Fruit fly (Drosophila melanogaster) whole organism, embryonic: ENCODE measurements around the gene AGO2.

ENCODE experiments used
- Atf6 ChIP-seq: fragments of 200-800 bp; sonication (Bioruptor generic); IDR thresholded peaks from 2 replicates; pipeline ENCODE4 v1.3.6; 2022; ENCODE audit warnings: missing biosample characterization, missing genetic modification characterization
- Awh ChIP-seq: fragments of 200-800 bp; sonication (Bioruptor generic); IDR thresholded peaks from 2 replicates; pipeline ENCODE4, ENCODE4 v1.3.6; 2022; ENCODE audit warnings: missing biosample characterization, missing genetic modification characterization
- Bdp1 ChIP-seq: fragments of 200-800 bp; sonication (Bioruptor generic); optimal IDR thresholded peaks from 3 replicates; lab custom pipeline; 2016; ENCODE audit warnings: missing biosample characterization, missing genetic modification characterization
- CG10565 ChIP-seq: fragments of 200-800 bp; sonication (Bioruptor generic); optimal IDR thresholded peaks from 3 replicates; lab custom pipeline; 2016; ENCODE audit warnings: missing biosample characterization, mild to moderate bottlenecking, missing genetic modification characterization
- CG10654 ChIP-seq: fragments of 200-800 bp; sonication (Bioruptor generic); optimal IDR thresholded peaks from 2 replicates; lab custom pipeline; 2016; ENCODE audit warnings: missing biosample characterization, missing genetic modification characterization
- CG11695 ChIP-seq: fragments of 200-800 bp; sonication (Bioruptor generic); IDR thresholded peaks from 3 replicates; pipeline ENCODE4 v1.3.6; 2022; ENCODE audit warnings: missing biosample characterization, missing genetic modification characterization
- CG12104 ChIP-seq: fragments of 200-800 bp; sonication (Bioruptor generic); optimal IDR thresholded peaks from 3 replicates; lab custom pipeline; 2016; ENCODE audit warnings: missing biosample characterization, missing genetic modification characterization
- CG12659 ChIP-seq: fragments of 200-800 bp; sonication (Bioruptor generic); optimal IDR thresholded peaks from 3 replicates; lab custom pipeline; 2017; ENCODE audit warnings: mild to moderate bottlenecking, missing biosample characterization, missing genetic modification reagents, missing genetic modification characterization
- CG14014 ChIP-seq: fragments of 200-800 bp; sonication (Bioruptor generic); IDR thresholded peaks from 2 replicates; pipeline ENCODE4 v1.3.6; 2022; ENCODE audit warnings: missing biosample characterization, missing genetic modification characterization
- CG14860 ChIP-seq: fragments of 200-800 bp; sonication (Bioruptor generic); IDR thresholded peaks from 3 replicates; pipeline ENCODE4 v1.3.6; 2022; ENCODE audit warnings: missing biosample characterization, missing genetic modification characterization; ENCODE audit not compliant: partially characterized antibody
- CG14965 ChIP-seq: fragments of 200-800 bp; sonication (Bioruptor generic); optimal IDR thresholded peaks from 2 replicates; lab custom pipeline; 2016; ENCODE audit warnings: missing biosample characterization, missing genetic modification characterization, borderline replicate concordance
- CG15479 ChIP-seq: fragments of 200-800 bp; sonication (Bioruptor generic); optimal IDR thresholded peaks from 3 replicates; lab custom pipeline; 2019; ENCODE audit warnings: missing biosample characterization, mild to moderate bottlenecking, missing genetic modification characterization, moderate library complexity
- CG15514 ChIP-seq: fragments of 200-800 bp; sonication (Bioruptor generic); optimal IDR thresholded peaks from 3 replicates; lab custom pipeline; 2017; ENCODE audit warnings: missing biosample characterization, missing genetic modification characterization, mild to moderate bottlenecking, moderate library complexity, missing genetic modification reagents
- CG17568 ChIP-seq: fragments of 200-800 bp; sonication (Bioruptor generic); optimal IDR thresholded peaks from 2 replicates; lab custom pipeline; 2018; ENCODE audit warnings: missing biosample characterization, mild to moderate bottlenecking, missing genetic modification characterization, moderate library complexity
- CG2129 ChIP-seq: fragments of 200-800 bp; sonication (Bioruptor generic); IDR thresholded peaks from 2 replicates; pipeline ENCODE4 v1.3.6; 2022; ENCODE audit warnings: missing biosample characterization, missing genetic modification characterization; ENCODE audit not compliant: partially characterized antibody
- CG2875 ChIP-seq: fragments of 200-800 bp; sonication (Bioruptor generic); optimal IDR thresholded peaks from 2 replicates; lab custom pipeline; 2017; ENCODE audit warnings: missing biosample characterization, mild to moderate bottlenecking, missing genetic modification characterization, missing genetic modification reagents
- CG4282 ChIP-seq: fragments of 200-800 bp; sonication (Bioruptor generic); optimal IDR thresholded peaks from 2 replicates; lab custom pipeline; 2016; ENCODE audit warnings: missing biosample characterization, missing genetic modification characterization
- CG4360 ChIP-seq: fragments of 200-800 bp; sonication (Bioruptor generic); IDR thresholded peaks from 2 replicates; pipeline ENCODE4 v1.3.6; 2022; ENCODE audit warnings: missing biosample characterization, missing genetic modification characterization
- CG5245 ChIP-seq: fragments of 200-800 bp; sonication (Bioruptor generic); optimal IDR thresholded peaks from 3 replicates; lab custom pipeline; 2016; ENCODE audit warnings: missing biosample characterization, missing genetic modification characterization
- CG6654 ChIP-seq: fragments of 200-800 bp; sonication (Bioruptor generic); optimal IDR thresholded peaks from 2 replicates; lab custom pipeline; 2017; ENCODE audit warnings: missing biosample characterization, mild to moderate bottlenecking, missing genetic modification characterization
- CG7357 ChIP-seq: fragments of 200-800 bp; sonication (Bioruptor generic); IDR thresholded peaks from 3 replicates; pipeline ENCODE4 v1.3.6; 2022; ENCODE audit warnings: missing biosample characterization, missing genetic modification characterization
- CG8290 ChIP-seq, 3 experiments: fragments of 200-800 bp; sonication (Bioruptor generic); optimal IDR thresholded peaks; 2 replicates each; lab custom pipeline; 2016 to 2019; ENCODE audit warnings: missing biosample characterization in 3 of 3, missing genetic modification characterization in 3 of 3, mild to moderate bottlenecking in 2 of 3, moderate library complexity in 1 of 3
- CG8924 ChIP-seq: fragments of 200-800 bp; optimal IDR thresholded peaks from 3 replicates; lab custom pipeline; 2019; ENCODE audit warnings: missing biosample characterization, mild to moderate bottlenecking, missing genetic modification characterization, moderate library complexity
- D19B ChIP-seq: fragments of 200-800 bp; sonication (Bioruptor generic); optimal IDR thresholded peaks from 2 replicates; lab custom pipeline; 2017; ENCODE audit warnings: missing biosample characterization, mild to moderate bottlenecking, missing genetic modification characterization
- Dp ChIP-seq: fragments of 200-800 bp; sonication (Bioruptor generic); optimal IDR thresholded peaks from 2 replicates; lab custom pipeline; 2018; ENCODE audit warnings: missing biosample characterization, mild to moderate bottlenecking, missing genetic modification characterization, moderate library complexity
- E2f2 ChIP-seq: fragments of 200-800 bp; sonication (Bioruptor generic); IDR thresholded peaks from 2 replicates; pipeline ENCODE4 v1.3.6; 2022; ENCODE audit warnings: missing biosample characterization, missing genetic modification characterization
- H15 ChIP-seq: fragments of 200-800 bp; sonication (Bioruptor generic); IDR thresholded peaks from 3 replicates; pipeline ENCODE4 v1.3.6; 2022; ENCODE audit warnings: missing biosample characterization, missing genetic modification characterization
- HLH4C ChIP-seq: fragments of 200-800 bp; sonication (Bioruptor generic); IDR thresholded peaks from 3 replicates; pipeline ENCODE4 v1.3.6; 2022; ENCODE audit warnings: missing biosample characterization, missing genetic modification characterization; ENCODE audit not compliant: partially characterized antibody
- Lhr ChIP-seq: fragments of 200-800 bp; sonication (Bioruptor generic); optimal IDR thresholded peaks from 3 replicates; lab custom pipeline; 2017; ENCODE audit warnings: mild to moderate bottlenecking, missing biosample characterization, missing genetic modification reagents, missing genetic modification characterization
- Mad ChIP-seq: fragments of 200-800 bp; sonication (Bioruptor generic); optimal IDR thresholded peaks from 2 replicates; lab custom pipeline; 2016; ENCODE audit warnings: missing biosample characterization, missing genetic modification characterization
- NC2α ChIP-seq: fragments of 200-800 bp; sonication (Bioruptor generic); optimal IDR thresholded peaks from 2 replicates; lab custom pipeline; 2016; ENCODE audit warnings: missing biosample characterization, missing genetic modification characterization
- Oli ChIP-seq: fragments of 200-800 bp; sonication (Bioruptor generic); optimal IDR thresholded peaks from 2 replicates; lab custom pipeline; 2018; ENCODE audit warnings: missing biosample characterization, mild to moderate bottlenecking, missing genetic modification characterization, moderate library complexity
- Poxn ChIP-seq: fragments of 200-800 bp; sonication (Bioruptor generic); IDR thresholded peaks from 2 replicates; pipeline ENCODE4 v1.3.6; 2022; ENCODE audit warnings: missing biosample characterization, missing genetic modification characterization
- Scr ChIP-seq: fragments of 200-800 bp; sonication (Bioruptor generic); IDR thresholded peaks from 2 replicates; pipeline ENCODE4 v1.3.6; 2022; ENCODE audit warnings: missing biosample characterization, missing genetic modification characterization; ENCODE audit not compliant: partially characterized antibody
- ab ChIP-seq: fragments of 200-800 bp; sonication (Bioruptor generic); optimal IDR thresholded peaks from 2 replicates; lab custom pipeline; 2016; ENCODE audit warnings: missing biosample characterization, missing genetic modification characterization
- bcd ChIP-seq: fragments of 200-800 bp; sonication (Bioruptor generic); optimal IDR thresholded peaks from 2 replicates; lab custom pipeline; 2017; ENCODE audit warnings: missing biosample characterization, mild to moderate bottlenecking, missing genetic modification characterization
- bigmax ChIP-seq: fragments of 200-800 bp; sonication (Bioruptor generic); optimal IDR thresholded peaks from 2 replicates; lab custom pipeline; 2018; ENCODE audit warnings: missing biosample characterization, mild to moderate bottlenecking, missing genetic modification characterization
- caup ChIP-seq: fragments of 200-800 bp; sonication (Bioruptor generic); optimal IDR thresholded peaks from 3 replicates; lab custom pipeline; 2017; ENCODE audit warnings: missing biosample characterization, mild to moderate bottlenecking, missing genetic modification characterization, moderate library complexity; ENCODE audit not compliant: severe bottlenecking
- da ChIP-seq: fragments of 200-800 bp; sonication (Bioruptor generic); optimal IDR thresholded peaks from 2 replicates; lab custom pipeline; 2016; ENCODE audit warnings: missing biosample characterization, missing genetic modification characterization
- dimm ChIP-seq: fragments of 200-800 bp; sonication (Bioruptor generic); IDR thresholded peaks from 2 replicates; pipeline ENCODE4 v1.3.6; 2022; ENCODE audit warnings: missing biosample characterization, missing genetic modification characterization
- emc ChIP-seq: fragments of 200-800 bp; sonication (Bioruptor generic); optimal IDR thresholded peaks from 2 replicates; lab custom pipeline; 2016; ENCODE audit warnings: missing biosample characterization, missing genetic modification characterization
- eve ChIP-seq, 2 experiments: fragments of >200 bp; optimal IDR thresholded peaks; 2 replicates each; lab custom pipeline; 2017; ENCODE audit warnings: missing biosample characterization in 2 of 2, missing genetic modification characterization in 2 of 2
- exex ChIP-seq: fragments of 200-800 bp; sonication (Bioruptor generic); optimal IDR thresholded peaks from 4 replicates; lab custom pipeline; 2018; ENCODE audit warnings: missing biosample characterization, mild to moderate bottlenecking, missing genetic modification characterization, moderate library complexity
- gcm2 ChIP-seq: fragments of 200-800 bp; sonication (Bioruptor generic); optimal IDR thresholded peaks from 2 replicates; lab custom pipeline; 2016; ENCODE audit warnings: missing biosample characterization, missing genetic modification characterization
- gro ChIP-seq: fragments of 200-800 bp; sonication (Bioruptor generic); optimal IDR thresholded peaks from 2 replicates; lab custom pipeline; 2016; ENCODE audit warnings: missing biosample characterization, missing genetic modification characterization
- lbe ChIP-seq: fragments of 200-800 bp; sonication (Bioruptor generic); optimal IDR thresholded peaks from 2 replicates; lab custom pipeline; 2016; ENCODE audit warnings: missing biosample characterization, mild to moderate bottlenecking, missing genetic modification characterization
- nerfin-1 ChIP-seq: fragments of 200-800 bp; sonication (Bioruptor generic); optimal IDR thresholded peaks from 3 replicates; lab custom pipeline; 2019; ENCODE audit warnings: missing biosample characterization, mild to moderate bottlenecking, missing genetic modification characterization, moderate library complexity
- pros ChIP-seq: fragments of 200-800 bp; sonication (Bioruptor generic); optimal IDR thresholded peaks from 3 replicates; lab custom pipeline; 2019; ENCODE audit warnings: missing biosample characterization, mild to moderate bottlenecking, missing genetic modification characterization, moderate library complexity
- unpg ChIP-seq: fragments of 200-800 bp; sonication (Bioruptor generic); optimal IDR thresholded peaks from 3 replicates; lab custom pipeline; 2018; ENCODE audit warnings: missing biosample characterization, mild to moderate bottlenecking, missing genetic modification characterization, moderate library complexity
- zen ChIP-seq: fragments of 200-800 bp; sonication (Bioruptor generic); optimal IDR thresholded peaks from 3 replicates; lab custom pipeline; 2018; ENCODE audit warnings: missing biosample characterization, mild to moderate bottlenecking, missing genetic modification characterization, moderate library complexity

Gene AGO2

dm6 chr3L:15508233-15508632 is 45.7 kb upstream of the AGO2 start, which contains the start of gene CG7841 (continued):
- TF ChIP-seq CG4282 (peak; percentile 93), dimm (GFP tag; lab: Robert Waterston, UW) (no peak), Oli (peak; percentile 96), Dp (GFP tag; lab: Kevin White, UChicago) (peak; percentile 87), bigmax (GFP tag; lab: Kevin White, UChicago) (peak; percentile 80), gro (GFP tag; lab: Kevin White, UChicago) (peak; percentile 99), E2f2 (GFP tag; lab: Robert Waterston, UW) (peak; percentile 91), CG14965 (GFP tag; lab: Kevin White, UChicago) (peak; percentile 84), Poxn (GFP tag; lab: Robert Waterston, UW) (no peak), exex (tag; lab: Kevin White, UChicago) (peak; percentile 94), NC2α (GFP tag; lab: Kevin White, UChicago) (peak; percentile 95), H15 (GFP tag; lab: Robert Waterston, UW) (no peak; the same call in 2 of the 3 replicates), CG12104 (GFP tag; lab: Kevin White, UChicago) (peak; percentile 97), CG8924 (peak; percentile 99), Scr (GFP tag; lab: Robert Waterston, UW) (no peak), CG8290 (GFP tag; optimal IDR thresholded peaks at IDR 0.05; lab: Kevin White, UChicago) (peak; percentile 94), CG8290 (tag; optimal IDR thresholded peaks at IDR 0.05; lab: Kevin White, UChicago) (peak; percentile 94 to 96), nerfin-1 (peak; percentile 98), Atf6 (peak; percentile 98), unpg (GFP tag; lab: Kevin White, UChicago) (peak; percentile 99), pros (GFP tag; lab: Kevin White, UChicago) (peak; percentile 93), zen (tag; lab: Kevin White, UChicago) (peak; percentile 91), gcm2 (GFP tag; lab: Kevin White, UChicago) (peak; percentile 96), CG11695 (peak; percentile 98), emc (GFP tag; lab: Kevin White, UChicago) (peak; percentile 90), D19B (GFP tag; lab: Kevin White, UChicago) (peak; percentile 86), HLH4C (GFP tag; lab: Robert Waterston, UW) (no peak), CG17568 (GFP tag; lab: Kevin White, UChicago) (peak; percentile 98), eve (GFP tag; optimal IDR thresholded peaks at IDR 0.05; lab: Kevin White, UChicago) (no peak), lbe (GFP tag; lab: Kevin White, UChicago) (peak; percentile 98), CG5245 (GFP tag; lab: Kevin White, UChicago) (peak; percentile 95), Awh (peak; percentile 97), Bdp1 (GFP tag; lab: Kevin White, UChicago) (peak; percentile 93), ab (GFP tag; lab: Kevin White, UChicago) (peak; percentile 86), Lhr (GFP tag; lab: Kevin White, UChicago) (peak; percentile 93), CG2875 (GFP tag; lab: Kevin White, UChicago) (peak; percentile 97), CG15514 (GFP tag; lab: Kevin White, UChicago) (peak; percentile 95), CG10654 (GFP tag; lab: Kevin White, UChicago) (peak; percentile 96), CG2129 (GFP tag; lab: Robert Waterston, UW) (no peak), CG14860 (GFP tag; lab: Robert Waterston, UW) (no peak), CG6654 (GFP tag; lab: Kevin White, UChicago) (peak; percentile 88), caup (peak; percentile 99), CG4360 (GFP tag; lab: Robert Waterston, UW) (peak; percentile 74), Mad (GFP tag; lab: Kevin White, UChicago) (peak; percentile 97), bcd (GFP tag; lab: Kevin White, UChicago) (peak; percentile 96), CG12659 (GFP tag; lab: Kevin White, UChicago) (peak; percentile 99), CG7357 (peak; percentile 83), CG10565 (peak; percentile 94), CG15479 (GFP tag; lab: Kevin White, UChicago) (peak; percentile 48), CG14014 (GFP tag; lab: Robert Waterston, UW) (peak; percentile 96), da (peak; percentile 94)
